Worm (Caenorhabditis elegans) whole organism, L1 larva: ENCODE measurements around the gene F58A3.4.

Experiments used
- alr-1 ChIP-seq: fragments of 200-800 bp; sonication (Bioruptor generic); optimal IDR thresholded peaks from 2 replicates; lab custom pipeline; 2018; ENCODE audit warnings: borderline replicate concordance, mild to moderate bottlenecking, missing genetic modification characterization, missing compliant biosample characterization
- ama-1 ChIP-seq: fragments of 150-350 bp; optimal IDR thresholded peaks from 2 replicates; lab custom pipeline; 2014
- ces-1 ChIP-seq: fragments of 150-350 bp; optimal IDR thresholded peaks from 2 replicates; lab custom pipeline; 2014; ENCODE audit warnings: missing biosample characterization, missing genetic modification reagents, missing genetic modification characterization
- hlh-4 ChIP-seq: sonication (generic microtip); optimal IDR thresholded peaks from 2 replicates; lab custom pipeline; 2016; ENCODE audit warnings: mild to moderate bottlenecking, missing genetic modification characterization, missing compliant biosample characterization
- lin-14 ChIP-seq: fragments of 200-800 bp; sonication (Bioruptor generic); optimal IDR thresholded peaks from 2 replicates; lab custom pipeline; 2018; ENCODE audit warnings: mild to moderate bottlenecking, missing genetic modification characterization, moderate library complexity, missing compliant biosample characterization
- lsy-2 ChIP-seq, 2 experiments: fragments of 150-350 bp; optimal IDR thresholded peaks; 2 replicates each; lab custom pipeline; 2014; ENCODE audit warnings: missing biosample characterization in 2 of 2, missing genetic modification characterization in 2 of 2
- nhr-237 ChIP-seq: fragments of 150-350 bp; optimal IDR thresholded peaks from 2 replicates; lab custom pipeline; 2014; ENCODE audit warnings: missing biosample characterization, missing genetic modification characterization
- pqm-1 ChIP-seq: sonication (generic microtip); optimal IDR thresholded peaks from 3 replicates; lab custom pipeline; 2017; ENCODE audit warnings: missing biosample characterization, missing genetic modification characterization
- skn-1 ChIP-seq: fragments of 150-350 bp; optimal IDR thresholded peaks from 2 replicates; lab custom pipeline; 2014; ENCODE audit warnings: missing biosample characterization, missing genetic modification characterization
- tbx-2 ChIP-seq: sonication (generic microtip); optimal IDR thresholded peaks from 2 replicates; lab custom pipeline; 2016; ENCODE audit warnings: missing genetic modification characterization, missing compliant biosample characterization
- unc-62 ChIP-seq: fragments of 150-350 bp; optimal IDR thresholded peaks from 2 replicates; lab custom pipeline; 2014; ENCODE audit warnings: missing biosample characterization, missing genetic modification reagents, missing genetic modification characterization
- zip-4 ChIP-seq: fragments of 200-800 bp; sonication (Bioruptor generic); optimal IDR thresholded peaks from 2 replicates; lab custom pipeline; 2018; ENCODE audit warnings: mild to moderate bottlenecking, missing genetic modification characterization, moderate library complexity, missing compliant biosample characterization
- ztf-11 ChIP-seq, 2 experiments: sonication (generic microtip); optimal IDR thresholded peaks; 2 replicates each; lab custom pipeline; 2016 to 2017; ENCODE audit warnings: missing genetic modification characterization in 2 of 2, missing biosample characterization in 1 of 2, missing compliant biosample characterization in 1 of 2

DNA sequence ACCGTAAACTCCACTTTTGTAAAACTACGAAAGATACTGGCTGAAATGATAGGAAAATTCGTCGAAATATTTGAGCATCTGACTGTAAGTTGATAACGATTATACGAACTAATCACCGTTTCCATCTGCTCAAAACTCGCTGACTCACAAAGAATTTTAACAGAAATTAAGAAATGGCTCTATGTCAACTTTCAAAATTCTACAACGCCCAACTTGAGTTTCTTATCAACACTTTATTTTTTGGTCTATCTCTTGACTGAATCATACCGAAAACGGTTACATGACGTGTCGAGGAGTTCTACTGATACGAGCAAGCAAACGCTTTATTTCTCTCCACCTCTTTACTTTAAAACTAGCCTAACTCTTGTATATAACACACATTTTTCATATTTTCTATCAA is 36.7 kb upstream of the F58A3.4 start, which contains the start of gene clc-1:
- TF ChIP-seq tbx-2 (no peak), ama-1 (lab: Kevin White, UChicago) (no peak), ztf-11 (tag; optimal IDR thresholded peaks at IDR 0.05; lab: Kevin White, UChicago) (no peak), unc-62 (GFP tag; lab: Kevin White, UChicago) (no peak), pqm-1 (tag; lab: Kevin White, UChicago) (no peak), ces-1 (GFP tag; lab: Kevin White, UChicago) (no peak), zip-4 (GFP tag; lab: Kevin White, UChicago) (no peak), nhr-237 (tag; lab: Kevin White, UChicago) (no peak), lin-14 (GFP tag; lab: Kevin White, UChicago) (no peak), hlh-4 (no peak), alr-1 (tag; lab: Kevin White, UChicago) (no peak), lsy-2 (tag; optimal IDR thresholded peaks at IDR 0.05; lab: Kevin White, UChicago) (no peak), skn-1 (tag; lab: Kevin White, UChicago) (no peak)
